Fruit fly (Drosophila melanogaster): Measurements from ENCODE around the gene Nin.

DNA sequence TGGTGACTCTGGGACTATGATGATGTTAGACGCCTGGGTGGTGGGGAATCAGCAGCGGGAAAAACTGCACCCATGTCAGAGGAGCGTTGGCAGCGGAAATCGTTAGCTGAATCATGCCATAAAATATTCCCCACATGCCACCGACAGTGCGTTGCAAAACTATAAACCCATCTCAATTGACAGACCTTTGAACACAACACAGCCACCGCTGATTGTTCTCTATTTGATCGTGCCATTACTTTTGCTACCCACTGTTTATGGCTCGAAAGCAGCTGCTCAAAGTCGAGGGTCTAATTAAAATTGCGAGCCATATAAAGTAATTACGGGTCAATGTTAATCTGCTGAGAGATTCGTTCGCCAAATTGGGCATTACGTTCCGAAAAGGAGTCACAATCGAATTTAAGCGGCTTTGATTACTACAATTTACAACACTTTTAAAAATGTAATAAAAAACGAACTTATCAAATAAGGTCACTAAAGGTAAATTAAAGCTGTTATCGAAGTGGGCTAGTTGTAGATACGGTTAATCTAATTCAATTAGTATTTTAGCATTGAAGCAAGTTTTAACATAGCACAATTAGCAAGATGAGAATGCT lies 53.5 kb downstream of the Nin start:
- no peak for TF ChIP-seq Hr96 (GFP tag; optimal IDR thresholded peaks at IDR 0.05)
- TF ChIP-seq ovo (GFP tag; optimal IDR thresholded peaks at IDR 0.05) = no peak
